Fruit fly (Drosophila melanogaster): ENCODE results near the gene ear.

DNA sequence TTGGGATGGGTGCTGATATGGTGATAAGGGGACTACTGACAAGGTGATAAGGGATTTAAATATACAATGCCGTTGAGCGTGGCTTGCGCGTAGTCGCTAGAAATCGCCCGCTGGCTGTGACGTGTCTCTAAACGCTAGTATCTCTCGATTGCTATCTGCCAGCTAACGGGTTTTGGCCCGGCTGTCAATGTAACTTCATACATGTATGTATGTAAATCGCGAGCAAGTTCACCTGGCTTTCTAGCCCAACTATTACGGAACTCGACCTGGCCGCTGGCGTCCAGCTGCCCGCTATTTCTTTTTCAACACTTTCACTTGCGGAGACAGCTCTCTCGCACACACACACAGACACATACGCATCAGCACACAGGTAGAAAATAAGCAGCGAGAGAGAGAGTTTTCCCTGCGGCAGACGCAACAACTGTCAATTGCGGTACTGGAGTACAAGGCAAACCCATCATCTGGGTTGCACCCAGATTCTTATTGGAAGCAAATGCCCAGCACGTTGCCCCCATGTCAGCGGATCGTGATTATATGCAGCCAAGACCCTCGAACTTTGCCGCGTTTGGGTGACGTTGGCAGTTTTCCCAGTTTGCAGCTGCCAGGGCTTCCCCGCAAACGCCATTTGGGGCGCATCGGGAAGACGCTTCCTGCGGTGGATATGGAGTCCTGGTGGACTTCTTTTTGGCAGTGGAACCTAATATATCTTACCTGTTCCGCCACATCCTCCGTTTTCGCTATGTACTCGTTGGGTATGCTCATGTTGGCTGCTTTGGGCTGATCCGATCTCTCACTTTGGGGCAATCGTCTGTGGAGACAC is 24.9 kb downstream of the ear start:
- TF ChIP-seq fru (optimal IDR thresholded peaks at IDR 0.05) (no peak), CG4617 (GFP tag; optimal IDR thresholded peaks at IDR 0.05; ENCODE audit: borderline replicate concordance) (no peak), Hmr (GFP tag; optimal IDR thresholded peaks at IDR 0.05) (no peak), mirr (GFP tag; optimal IDR thresholded peaks at IDR 0.05) (no peak), stwl (tag; optimal IDR thresholded peaks at IDR 0.05) (no peak), br (optimal IDR thresholded peaks at IDR 0.05) (no peak), BEAF-32 (GFP tag; optimal IDR thresholded peaks at IDR 0.05) (no peak), Mes4 (GFP tag; optimal IDR thresholded peaks at IDR 0.05) (no peak), esg (GFP tag; conservative IDR thresholded peaks at IDR 0.05) (no peak)
